Worm (Caenorhabditis elegans) whole organism, L4 larva: ENCODE results near the gene daf-5.

Experiments used
- D1046.2 ChIP-seq: fragments of 200-800 bp; sonication (Bioruptor generic); IDR thresholded peaks from 2 replicates; pipeline ENCODE4 v1.3.6; 2022; ENCODE audit warnings: missing genetic modification characterization, missing compliant biosample characterization
- R02D3.7 ChIP-seq: fragments of 150-350 bp; sonication (generic microtip); optimal IDR thresholded peaks from 3 replicates; lab custom pipeline; 2014; ENCODE audit warnings: missing biosample characterization, missing genetic modification characterization
- T20F7.1 ChIP-seq: fragments of 200-800 bp; sonication (Bioruptor generic); optimal IDR thresholded peaks from 2 replicates; lab custom pipeline; 2018; ENCODE audit warnings: mild to moderate bottlenecking, missing genetic modification characterization, missing compliant biosample characterization
- Y48G9A.11 ChIP-seq: fragments of 200-800 bp; sonication (Bioruptor generic); IDR thresholded peaks from 2 replicates; pipeline ENCODE4 v1.3.6; 2022; ENCODE audit warnings: missing genetic modification reagents, missing genetic modification characterization, missing compliant biosample characterization
- ZK337.2 ChIP-seq: fragments of 200-800 bp; sonication (Bioruptor generic); IDR thresholded peaks from 2 replicates; pipeline ENCODE4 v1.3.6; 2022; ENCODE audit warnings: missing genetic modification reagents, missing genetic modification characterization, missing compliant biosample characterization
- aha-1 ChIP-seq: fragments of 150-350 bp; peaks from one replicate; lab custom pipeline; 2014; ENCODE audit warnings: missing biosample characterization, missing genetic modification characterization
- aly-2 ChIP-seq: sonication (generic microtip); optimal IDR thresholded peaks from 2 replicates; lab custom pipeline; 2018; ENCODE audit warnings: missing biosample characterization, missing genetic modification characterization
- ceh-20 ChIP-seq: fragments of 200-800 bp; sonication (Bioruptor generic); IDR thresholded peaks from 2 replicates; pipeline ENCODE4 v1.3.6; 2022; ENCODE audit warnings: missing genetic modification reagents, missing genetic modification characterization, missing compliant biosample characterization
- ceh-32 ChIP-seq: sonication (generic microtip); optimal IDR thresholded peaks from 2 replicates; lab custom pipeline; 2016; ENCODE audit warnings: mild to moderate bottlenecking, missing genetic modification characterization, missing compliant biosample characterization; ENCODE audit not compliant: poor library complexity
- ceh-44 ChIP-seq: fragments of 200-800 bp; sonication (Bioruptor generic); IDR thresholded peaks from 2 replicates; pipeline ENCODE4 v1.3.6; 2022; ENCODE audit warnings: missing genetic modification reagents, missing genetic modification characterization, missing compliant biosample characterization
- ces-1 ChIP-seq: fragments of 150-350 bp; sonication (generic microtip); optimal IDR thresholded peaks from 4 replicates; lab custom pipeline; 2014; ENCODE audit warnings: missing biosample characterization, missing genetic modification reagents, missing genetic modification characterization
- daf-16 ChIP-seq, 3 experiments: sonication (generic microtip); optimal IDR thresholded peaks; 2 replicates each; lab custom pipeline; 2016 to 2017; ENCODE audit warnings: missing genetic modification characterization in 3 of 3, missing genetic modification reagents in 3 of 3, mild to moderate bottlenecking in 2 of 3, missing compliant biosample characterization in 2 of 3, missing biosample characterization in 1 of 3, moderate library complexity in 1 of 3
- dmd-6 ChIP-seq: fragments of 200-800 bp; sonication (Bioruptor generic); IDR thresholded peaks from 2 replicates; pipeline ENCODE4 v1.3.6; 2022; ENCODE audit warnings: missing genetic modification reagents, missing genetic modification characterization, missing compliant biosample characterization
- dmd-8 ChIP-seq: fragments of 200-800 bp; sonication (Bioruptor generic); IDR thresholded peaks from 2 replicates; pipeline ENCODE4 v1.3.6; 2022; ENCODE audit warnings: missing genetic modification characterization, missing compliant biosample characterization
- dve-1 ChIP-seq: sonication (generic microtip); optimal IDR thresholded peaks from 2 replicates; lab custom pipeline; 2017; ENCODE audit warnings: antibody characterized with exemption, mild to moderate bottlenecking, missing genetic modification characterization, missing compliant biosample characterization; ENCODE audit not compliant: insufficient read depth
- fos-1 ChIP-seq: fragments of 150-350 bp; optimal IDR thresholded peaks from 2 replicates; lab custom pipeline; 2014; ENCODE audit warnings: missing biosample characterization, missing genetic modification characterization
- hmg-1.1 ChIP-seq: fragments of 200-800 bp; sonication (Bioruptor generic); IDR thresholded peaks from 2 replicates; pipeline ENCODE4 v1.3.6; 2022; ENCODE audit warnings: missing genetic modification reagents, missing genetic modification characterization, missing compliant biosample characterization
- jun-1 ChIP-seq: fragments of 150-350 bp; optimal IDR thresholded peaks from 2 replicates; lab custom pipeline; 2014; ENCODE audit warnings: missing biosample characterization, missing genetic modification reagents, missing genetic modification characterization
- lim-7 ChIP-seq: fragments of 200-800 bp; sonication (Bioruptor generic); IDR thresholded peaks from 2 replicates; pipeline ENCODE4 v1.3.6; 2022; ENCODE audit warnings: missing genetic modification characterization, missing compliant biosample characterization
- lin-1 ChIP-seq: fragments of 200-800 bp; sonication (Bioruptor generic); IDR thresholded peaks from 2 replicates; pipeline ENCODE4 v1.3.6; 2022; ENCODE audit warnings: missing genetic modification reagents, missing genetic modification characterization, missing compliant biosample characterization
- lin-38 ChIP-seq: fragments of 200-800 bp; sonication (Bioruptor generic); IDR thresholded peaks from 2 replicates; pipeline ENCODE4 v1.3.6; 2022; ENCODE audit warnings: missing genetic modification reagents, missing genetic modification characterization, missing compliant biosample characterization
- madf-9 ChIP-seq: fragments of 200-800 bp; sonication (Bioruptor generic); conservative IDR thresholded peaks from 2 replicates; pipeline ENCODE4 v1.3.6; 2022; ENCODE audit warnings: missing genetic modification reagents, missing genetic modification characterization, missing compliant biosample characterization
- nhr-237 ChIP-seq: sonication (generic microtip); optimal IDR thresholded peaks from 2 replicates; lab custom pipeline; 2017; ENCODE audit warnings: missing biosample characterization, missing genetic modification characterization
- nhr-28 ChIP-seq: fragments of 150-350 bp; optimal IDR thresholded peaks from 2 replicates; lab custom pipeline; 2014; ENCODE audit warnings: missing biosample characterization, missing genetic modification characterization
- nhr-48 ChIP-seq: sonication (generic microtip); optimal IDR thresholded peaks from 2 replicates; lab custom pipeline; 2016; ENCODE audit warnings: mild to moderate bottlenecking, missing genetic modification characterization, missing compliant biosample characterization
- pqm-1 ChIP-seq: sonication (generic microtip); optimal IDR thresholded peaks from 2 replicates; lab custom pipeline; 2017; ENCODE audit warnings: missing biosample characterization, missing genetic modification characterization
- snpc-1.2 ChIP-seq: fragments of 200-800 bp; sonication (Bioruptor generic); IDR thresholded peaks from 2 replicates; pipeline ENCODE4 v1.3.6; 2022; ENCODE audit warnings: missing genetic modification reagents, missing genetic modification characterization, missing compliant biosample characterization
- spr-3 ChIP-seq: fragments of 200-800 bp; sonication (Bioruptor generic); optimal IDR thresholded peaks from 2 replicates; lab custom pipeline; 2018; ENCODE audit warnings: mild to moderate bottlenecking, missing genetic modification characterization, missing compliant biosample characterization
- tra-1 ChIP-seq: fragments of 200-800 bp; sonication (Bioruptor generic); IDR thresholded peaks from 2 replicates; pipeline ENCODE4 v1.3.6; 2022; ENCODE audit warnings: missing genetic modification reagents, missing genetic modification characterization, missing compliant biosample characterization
- unc-130 ChIP-seq: sonication (generic microtip); optimal IDR thresholded peaks from 2 replicates; lab custom pipeline; 2016; ENCODE audit warnings: missing genetic modification reagents, missing genetic modification characterization, missing compliant biosample characterization
- unc-62 ChIP-seq, 3 experiments: fragments of 150-350 bp in 1 of 3; sonication (generic microtip); optimal IDR thresholded peaks in 2 of 3; peaks in 1 of 3; 1 replicate in 1 of 3; 2 replicates in 2 of 3; lab custom pipeline; 2014 to 2017; ENCODE audit warnings: missing biosample characterization in 3 of 3, missing genetic modification characterization in 3 of 3, missing genetic modification reagents in 3 of 3, missing genotype in 1 of 3
- zip-2 ChIP-seq: fragments of 150-350 bp; optimal IDR thresholded peaks from 2 replicates; lab custom pipeline; 2014; ENCODE audit warnings: missing biosample characterization, missing genetic modification characterization

Gene daf-5

DNA sequence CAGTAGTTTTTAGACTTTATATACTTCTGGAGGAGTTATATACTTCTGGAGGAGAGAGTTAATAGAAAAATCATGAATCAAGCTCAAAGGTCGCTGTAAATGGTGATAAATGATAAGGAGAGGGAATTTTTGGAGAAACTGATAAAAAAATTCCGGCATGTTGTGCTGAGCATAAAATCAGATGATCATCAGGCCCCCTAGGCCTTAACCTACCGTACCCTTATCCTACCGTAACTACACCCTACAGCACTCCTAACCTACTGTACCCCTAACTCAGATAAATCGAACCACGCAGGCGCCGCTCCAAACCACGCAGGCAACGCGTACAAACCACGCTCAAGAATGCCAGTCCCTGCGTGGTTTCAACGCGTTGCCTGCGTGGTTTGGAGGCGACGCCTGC lies 52.1 kb downstream of the daf-5 start, which contains the start of gene F01D5.3:
Gene F01D5.3 (minus strand): TSS at position 101 of the 400 bp plus-strand sequence.
- TF ChIP-seq nhr-28 (tag; lab: Kevin White, UChicago) (peak; percentile 7), pqm-1 (tag; lab: Kevin White, UChicago) (peak; percentile 41)

DNA sequence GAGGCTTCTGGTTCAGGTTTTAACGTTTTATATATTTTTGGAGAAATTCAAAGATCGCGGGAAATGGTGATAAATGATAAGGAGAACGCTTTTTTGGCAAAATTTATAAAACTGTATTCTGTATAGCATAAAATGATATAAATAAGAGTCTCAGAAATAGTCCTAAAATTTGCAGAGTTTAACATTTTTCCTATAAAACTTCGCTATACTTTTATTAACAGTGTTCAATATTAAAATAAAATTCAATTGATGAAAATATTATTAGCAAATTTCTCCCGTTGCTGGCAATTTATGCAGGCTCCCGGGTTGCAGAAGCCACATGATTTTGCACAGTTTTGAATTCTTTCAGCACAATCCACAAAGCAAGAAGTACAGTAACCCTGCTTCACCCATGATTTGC lies 53.1 kb downstream of the daf-5 start, which contains the start of gene F01D5.2:
Gene F01D5.2 (minus strand): TSS at position 101 of the 400 bp plus-strand sequence.
- TF ChIP-seq aly-2 (no peak), T20F7.1 (no peak), nhr-237 (tag; lab: Kevin White, UChicago) (no peak), hmg-1.1 (no peak), ceh-44 (GFP tag; lab: Robert Waterston, UW) (no peak), daf-16 (GFP tag; optimal IDR thresholded peaks at IDR 0.05; lab: Kevin White, UChicago) (no peak), daf-16 (tag; optimal IDR thresholded peaks at IDR 0.05; lab: Kevin White, UChicago) (no peak), snpc-1.2 (GFP tag; lab: Robert Waterston, UW) (no peak), lim-7 (GFP tag; lab: Robert Waterston, UW) (no peak), unc-130 (GFP tag; lab: Kevin White, UChicago) (no peak), pqm-1 (tag; lab: Kevin White, UChicago) (no peak), spr-3 (GFP tag; lab: Kevin White, UChicago) (no peak), aha-1 (tag; lab: Kevin White, UChicago) (no peak), dmd-8 (GFP tag; lab: Robert Waterston, UW) (no peak), tra-1 (GFP tag; lab: Robert Waterston, UW) (no peak), R02D3.7 (tag; lab: Kevin White, UChicago) (no peak), zip-2 (no peak), jun-1 (no peak), D1046.2 (GFP tag; lab: Robert Waterston, UW) (no peak)

DNA sequence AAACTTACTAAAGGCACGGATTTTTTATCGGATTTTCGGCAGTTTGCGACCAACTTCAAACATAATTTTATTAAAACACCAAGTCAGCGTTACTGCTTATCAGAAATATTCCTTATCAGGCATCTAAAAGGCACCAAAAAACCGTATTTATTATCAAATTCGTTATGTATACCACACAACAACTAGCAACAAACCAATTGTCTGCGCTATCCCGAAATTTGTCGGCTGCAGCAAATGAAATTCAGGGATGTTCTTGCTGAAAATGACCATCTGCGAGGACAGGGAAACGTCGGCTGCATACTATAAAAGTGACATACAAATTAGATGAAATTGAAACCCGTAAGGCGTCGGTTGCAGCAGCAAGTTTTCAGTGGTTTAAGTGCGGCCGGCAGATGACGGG lies 54.1 kb downstream of the daf-5 start:
- no peak for TF ChIP-seq Y48G9A.11 (GFP tag; lab: Robert Waterston, UW)
- peak; percentile 1 for TF ChIP-seq nhr-28 (tag; lab: Kevin White, UChicago)
- peak; percentile 16 for TF ChIP-seq dve-1 (tag; lab: Kevin White, UChicago)
- TF ChIP-seq pqm-1 (tag; lab: Kevin White, UChicago), result peak; percentile 52
- peak in 1 of 2 experiments; percentile 48 for TF ChIP-seq unc-62 (GFP tag; optimal IDR thresholded peaks at IDR 0.05 in 1 of 2; lab: Kevin White, UChicago)
- TF ChIP-seq unc-62 (tag; optimal IDR thresholded peaks at IDR 0.05; lab: Kevin White, UChicago), result no peak
- TF ChIP-seq daf-16 (GFP tag; optimal IDR thresholded peaks at IDR 0.05; lab: Kevin White, UChicago), result no peak
- peak; percentile 31 for TF ChIP-seq daf-16 (tag; optimal IDR thresholded peaks at IDR 0.05; lab: Kevin White, UChicago)
- no peak for TF ChIP-seq ZK337.2 (GFP tag; lab: Robert Waterston, UW)

DNA sequence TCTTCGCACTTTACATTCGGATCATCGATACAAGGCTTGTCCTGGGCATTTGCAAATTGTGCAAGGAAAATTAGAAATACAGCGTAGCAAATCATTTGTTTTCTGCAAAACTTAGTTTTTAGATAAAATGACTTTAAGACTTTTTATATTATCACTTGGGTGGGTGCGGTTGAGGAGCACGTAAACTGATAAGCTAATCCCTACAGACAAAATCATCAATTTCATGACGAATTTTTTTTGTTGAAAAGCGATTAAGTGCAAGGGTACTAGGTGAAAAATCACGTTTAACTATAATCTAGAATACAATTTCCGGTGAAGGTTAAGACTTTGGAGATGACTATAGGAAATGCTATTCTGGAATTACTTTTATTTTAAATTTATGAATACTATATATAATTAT lies 54.6 kb downstream of the daf-5 start, which contains the start of gene F01D5.1:
Gene F01D5.1 (minus strand): TSS at position 105 of the 400 bp plus-strand sequence.
- TF ChIP-seq nhr-48 (tag; lab: Kevin White, UChicago) (no peak), pqm-1 (tag; lab: Kevin White, UChicago) (peak; percentile 33), lin-38 (GFP tag; lab: Robert Waterston, UW) (no peak), lin-1 (GFP tag; lab: Robert Waterston, UW) (0 out of 2 replicates have a peak, but pooled peaks have one; percentile 32), ceh-32 (tag; lab: Kevin White, UChicago) (no peak), dmd-6 (peak; percentile 49; the same call in 1 of the 2 replicates), ces-1 (GFP tag; lab: Kevin White, UChicago) (no peak)

DNA sequence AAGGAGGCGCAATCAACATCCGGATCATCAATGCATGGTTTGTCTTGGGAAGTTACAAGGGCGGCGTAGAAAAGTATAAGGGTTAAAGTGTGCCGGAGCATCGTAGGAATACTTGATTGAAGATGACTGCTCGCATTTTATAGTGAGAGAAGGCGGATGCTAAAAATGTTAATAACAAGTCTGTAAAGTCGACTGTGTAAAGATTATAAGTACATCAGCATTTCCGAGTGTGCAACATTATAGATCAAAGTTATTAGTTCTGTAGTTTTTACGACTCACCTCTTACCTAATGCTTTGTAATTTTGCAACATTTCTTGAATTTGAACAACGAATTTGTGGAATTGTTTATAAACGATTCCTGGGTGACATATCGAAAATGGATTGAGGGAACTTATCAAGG lies 57.2 kb downstream of the daf-5 start, which contains the start of gene Y39G8B.7:
Gene Y39G8B.7 (minus strand): TSS at position 101 of the 400 bp plus-strand sequence.
- no peak for TF ChIP-seq tra-1 (GFP tag; lab: Robert Waterston, UW)

DNA sequence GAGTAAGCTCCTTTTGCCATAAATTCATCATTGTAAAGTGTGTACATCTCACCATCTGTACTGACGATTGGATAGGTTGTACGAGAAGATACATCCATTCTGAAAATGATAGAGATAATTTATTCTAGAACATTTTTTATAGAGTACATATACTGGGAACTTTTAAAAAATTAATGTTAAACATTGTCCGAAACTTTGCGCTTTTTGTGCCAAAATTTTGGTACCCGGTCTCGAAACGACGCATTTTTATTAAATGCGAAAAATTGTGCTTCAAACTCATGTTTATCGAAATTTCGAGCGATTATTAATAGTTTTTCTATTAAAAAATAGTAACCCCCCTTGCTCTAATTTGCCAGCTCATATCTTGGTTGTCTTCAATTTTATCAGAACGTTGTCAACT lies 60.4 kb downstream of the daf-5 start, which contains the start of gene Y39G8B.5:
Gene Y39G8B.5 (minus strand): TSS at position 101 of the 400 bp plus-strand sequence.
- no peak for TF ChIP-seq aha-1 (tag; lab: Kevin White, UChicago)
- no peak for TF ChIP-seq ceh-20 (GFP tag; lab: Robert Waterston, UW)
- TF ChIP-seq fos-1 (tag; lab: Kevin White, UChicago), result no peak
- no peak for TF ChIP-seq madf-9 (GFP tag; lab: Robert Waterston, UW)
